Worm (Caenorhabditis elegans): ENCODE measurements around the gene C25H3.3.
A peak's percentile ranks its signal among the peaks of the same experiment; 100 is the strongest.

The C25H3.3 gene

DNA sequence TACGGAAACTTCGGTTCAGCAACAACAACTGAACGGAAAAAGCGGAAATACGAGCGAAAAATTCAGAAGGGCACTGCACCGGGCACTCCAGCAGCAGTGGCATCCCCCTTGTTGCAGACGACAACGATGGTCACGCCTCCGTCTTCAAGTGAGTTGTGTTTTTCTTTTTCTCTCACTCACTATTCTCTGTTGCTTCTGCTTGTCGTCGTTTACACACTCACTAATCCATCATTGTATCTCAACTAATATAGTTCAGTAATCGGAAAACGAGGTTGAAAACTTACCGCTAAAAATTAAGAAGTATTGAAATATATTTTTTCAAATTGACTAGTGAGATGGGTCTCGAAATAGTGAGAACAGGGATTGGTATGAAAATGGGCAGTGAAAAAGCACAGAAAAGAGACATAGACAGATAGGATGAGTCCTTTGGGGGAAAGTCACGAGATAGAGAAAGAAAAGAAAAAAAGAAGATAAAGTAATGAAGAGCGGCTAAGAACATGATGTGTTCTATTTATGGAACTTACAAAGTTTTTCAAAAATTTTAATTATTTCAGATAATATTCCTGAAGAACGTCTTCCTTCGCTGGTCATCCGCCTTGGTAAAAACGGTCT lies 30.7 kb upstream of the C25H3.3 start:
- no peak for TF ChIP-seq bed-3 (GFP tag; optimal IDR thresholded peaks at IDR 0.05)
- no peak for TF ChIP-seq nhr-28 (tag; optimal IDR thresholded peaks at IDR 0.05)
- TF ChIP-seq lin-32 (GFP tag; optimal IDR thresholded peaks at IDR 0.05), result no peak
- TF ChIP-seq pha-4 (tag; optimal IDR thresholded peaks at IDR 0.05), result no peak
- no peak for TF ChIP-seq sptf-1 (tag; optimal IDR thresholded peaks at IDR 0.05)
- no peak for TF ChIP-seq nhr-2 (tag; optimal IDR thresholded peaks at IDR 0.05)
- TF ChIP-seq elt-3 (tag; optimal IDR thresholded peaks at IDR 0.05), result no peak
- TF ChIP-seq mab-5 (tag; optimal IDR thresholded peaks at IDR 0.05), result no peak
- no peak for TF ChIP-seq unc-39 (tag; optimal IDR thresholded peaks at IDR 0.05)
- TF ChIP-seq zip-8 (tag; optimal IDR thresholded peaks at IDR 0.05), result no peak
- no peak for TF ChIP-seq ceh-39 (tag; optimal IDR thresholded peaks at IDR 0.05)
- TF ChIP-seq drap-1 (GFP tag; optimal IDR thresholded peaks at IDR 0.05), result no peak
- TF ChIP-seq mep-1 (tag; optimal IDR thresholded peaks at IDR 0.05), result no peak
- TF ChIP-seq sem-2 (GFP tag; optimal IDR thresholded peaks at IDR 0.05), result no peak
- TF ChIP-seq mls-2 (tag; optimal IDR thresholded peaks at IDR 0.05), result no peak
- no peak for TF ChIP-seq M03D4.4 (tag; optimal IDR thresholded peaks at IDR 0.05)
- no peak for TF ChIP-seq elt-1 (tag; optimal IDR thresholded peaks at IDR 0.05; ENCODE audit: borderline replicate concordance, insufficient read depth)
- no peak for TF ChIP-seq ceh-83 (GFP tag; optimal IDR thresholded peaks at IDR 0.05)

DNA sequence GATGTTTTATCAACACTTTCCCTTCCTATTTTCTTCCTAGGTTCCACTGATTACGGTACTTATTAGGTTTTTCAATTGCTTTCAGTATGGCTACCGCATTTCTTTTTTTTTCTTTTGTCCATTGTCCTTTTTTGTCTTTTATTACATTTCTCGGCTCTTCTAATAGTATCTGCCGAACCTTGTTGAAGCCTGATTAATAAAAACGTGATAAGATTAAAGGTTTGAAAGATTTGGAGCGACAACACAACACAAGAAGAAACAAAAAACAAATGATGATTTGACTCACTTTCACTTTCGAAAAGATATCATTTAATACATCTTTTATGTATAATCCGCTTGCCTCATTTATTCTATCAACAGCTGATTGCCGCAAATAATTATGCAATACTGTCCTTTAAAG lies 29.0 kb upstream of the C25H3.3 start, which contains the start of gene C25H3.15:
C25H3.15 (plus strand) TSS at position 301 of the 400 bp plus-strand sequence.
- no peak for TF ChIP-seq nhr-28 (tag; optimal IDR thresholded peaks at IDR 0.05)
- TF ChIP-seq elt-3 (tag; optimal IDR thresholded peaks at IDR 0.05), result no peak
- no peak for TF ChIP-seq sptf-1 (tag; optimal IDR thresholded peaks at IDR 0.05)
- TF ChIP-seq lin-32 (GFP tag; optimal IDR thresholded peaks at IDR 0.05), result no peak
- TF ChIP-seq unc-120 (tag; optimal IDR thresholded peaks at IDR 0.05; ENCODE audit: poor library complexity, severe bottlenecking), result no peak
- no peak for TF ChIP-seq lin-13 (tag; optimal IDR thresholded peaks at IDR 0.05)
- TF ChIP-seq nhr-76 (tag; optimal IDR thresholded peaks at IDR 0.05), result no peak

DNA sequence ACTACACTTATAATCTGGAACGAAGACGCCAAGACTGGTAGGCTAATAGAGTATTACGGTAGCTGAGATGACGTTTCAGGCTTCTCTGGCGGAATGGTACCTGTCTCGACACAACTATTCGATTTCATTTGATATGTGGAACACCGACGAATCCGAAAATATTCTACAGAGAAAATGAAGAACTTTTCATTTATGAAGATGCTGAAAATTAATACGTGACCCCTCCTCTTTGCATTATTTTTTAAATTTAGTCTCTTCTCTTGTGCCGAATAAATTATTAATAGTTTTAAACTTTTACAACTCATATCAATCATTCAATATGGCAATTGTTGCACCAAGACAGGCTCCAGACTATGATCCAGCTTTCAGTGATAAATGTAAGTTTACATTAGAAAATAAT lies 28.0 kb upstream of the C25H3.3 start, which contains the start of gene C25H3.16:
C25H3.16 (plus strand) TSS at position 301 of the 400 bp plus-strand sequence.
- TF ChIP-seq blmp-1 (tag; optimal IDR thresholded peaks at IDR 0.05) (no peak), pha-4 (tag; optimal IDR thresholded peaks at IDR 0.05) (no peak), mab-5 (tag; optimal IDR thresholded peaks at IDR 0.05) (no peak), elt-3 (tag; optimal IDR thresholded peaks at IDR 0.05) (no peak), unc-120 (tag; optimal IDR thresholded peaks at IDR 0.05; ENCODE audit: poor library complexity, severe bottlenecking) (no peak), hlh-1 (tag; optimal IDR thresholded peaks at IDR 0.05) (no peak)

DNA sequence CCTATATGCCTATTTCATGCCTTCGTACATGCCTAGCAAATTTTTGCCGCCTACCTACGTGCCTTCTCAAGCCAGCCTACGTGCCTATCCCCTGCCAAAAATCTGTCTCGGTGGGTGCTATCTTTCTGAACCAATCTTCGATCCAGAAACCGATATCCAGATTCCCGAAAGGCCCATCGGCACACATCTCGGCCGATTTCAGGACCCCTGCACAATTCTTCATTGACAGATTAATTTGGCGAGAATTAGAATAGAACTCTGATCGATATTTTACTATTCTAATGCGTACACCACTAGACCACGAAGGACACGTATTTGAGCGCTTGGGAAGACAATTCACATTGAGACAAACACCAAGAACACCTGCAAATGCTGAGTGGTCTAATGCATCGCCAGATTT lies 26.5 kb upstream of the C25H3.3 start:
- TF ChIP-seq sem-2 (GFP tag; optimal IDR thresholded peaks at IDR 0.05), result peak; percentile 50
- peak; percentile 55 for TF ChIP-seq drap-1 (GFP tag; optimal IDR thresholded peaks at IDR 0.05)
- peak; percentile 52 for TF ChIP-seq elt-1 (tag; optimal IDR thresholded peaks at IDR 0.05; ENCODE audit: borderline replicate concordance, insufficient read depth)
- TF ChIP-seq ceh-39 (tag; optimal IDR thresholded peaks at IDR 0.05), result peak; percentile 70
- no peak for TF ChIP-seq nhr-2 (tag; optimal IDR thresholded peaks at IDR 0.05)

DNA sequence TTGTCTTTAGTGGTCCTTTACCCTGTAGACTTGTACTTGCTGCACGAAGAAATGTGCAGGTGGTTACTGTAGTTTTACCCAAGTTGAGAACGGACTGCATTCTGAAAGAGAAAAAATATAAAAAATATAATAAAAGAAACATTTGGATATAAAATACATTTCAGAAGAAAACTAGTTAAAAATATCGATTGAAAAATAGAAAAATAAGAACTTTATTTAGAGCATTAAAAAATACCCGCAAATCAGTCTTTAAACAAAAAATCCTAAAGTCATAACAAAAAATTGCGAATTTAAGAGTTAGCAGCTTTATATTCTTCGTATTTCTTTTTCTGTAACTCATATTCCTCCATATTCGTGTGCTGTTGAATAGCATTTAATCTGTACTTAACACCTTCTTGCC lies 25.2 kb upstream of the C25H3.3 start, which contains the start of gene C25H3.7:
C25H3.7 (minus strand) TSS at position 101 of the 400 bp plus-strand sequence.
- TF ChIP-seq lin-13 (tag; optimal IDR thresholded peaks at IDR 0.05), result no peak
- no peak for TF ChIP-seq ztf-11 (tag; optimal IDR thresholded peaks at IDR 0.05)
- no peak for TF ChIP-seq nhr-2 (tag; optimal IDR thresholded peaks at IDR 0.05)
- TF ChIP-seq blmp-1 (tag; optimal IDR thresholded peaks at IDR 0.05), result no peak
- TF ChIP-seq snpc-4 (tag; optimal IDR thresholded peaks at IDR 0.05), result no peak
- TF ChIP-seq bed-3 (GFP tag; optimal IDR thresholded peaks at IDR 0.05), result no peak
- no peak for TF ChIP-seq nhr-237 (tag; optimal IDR thresholded peaks at IDR 0.05)

DNA sequence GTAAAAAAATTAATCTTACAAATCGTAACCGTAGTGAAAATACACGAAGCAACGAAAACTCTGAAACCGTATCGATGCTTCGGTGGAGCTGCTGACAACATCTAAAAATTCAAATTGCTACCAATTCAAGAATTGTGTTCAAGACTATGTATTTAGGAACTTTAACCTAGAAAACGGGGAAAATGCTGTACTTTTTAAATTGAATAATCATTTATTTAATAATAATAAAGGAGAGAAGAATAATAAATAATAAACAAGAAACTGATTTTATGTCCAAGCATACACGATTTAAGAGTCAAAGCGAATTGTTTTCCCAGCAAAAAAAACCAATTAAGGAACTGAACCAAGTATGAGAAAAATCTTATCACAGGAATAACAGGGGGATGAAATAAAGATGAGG lies 24.4 kb upstream of the C25H3.3 start, which contains the start of gene C25H3.17:
C25H3.17 (minus strand) TSS at position 101 of the 400 bp plus-strand sequence.
- TF ChIP-seq snpc-4 (tag; optimal IDR thresholded peaks at IDR 0.05), result no peak

DNA sequence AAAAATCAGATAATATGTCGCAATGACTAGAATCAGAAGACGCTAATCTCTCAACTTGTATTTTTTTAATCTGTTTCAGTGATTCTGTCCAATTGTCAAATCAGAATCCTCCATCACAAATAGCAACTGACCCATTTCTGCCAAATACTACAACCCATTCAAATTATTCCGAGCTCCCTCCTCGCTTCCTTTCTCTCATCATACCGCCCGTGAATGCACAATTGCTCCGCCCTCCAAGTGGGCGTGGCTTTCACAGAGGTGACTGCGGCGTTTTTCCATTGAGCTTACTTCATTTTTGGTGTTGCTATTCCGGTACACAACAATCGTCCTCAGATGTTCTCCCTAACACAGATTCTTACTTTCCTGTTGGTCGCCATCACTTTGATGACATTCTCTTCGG lies 13.3 kb upstream of the C25H3.3 start, which contains the start of gene flp-27:
flp-27 (plus strand) TSS at position 301 of the 400 bp plus-strand sequence.
- TF ChIP-seq pha-4 (tag; optimal IDR thresholded peaks at IDR 0.05) (no peak), sptf-1 (tag; optimal IDR thresholded peaks at IDR 0.05) (no peak), M03D4.4 (tag; optimal IDR thresholded peaks at IDR 0.05) (no peak), ces-1 (GFP tag; optimal IDR thresholded peaks at IDR 0.05) (no peak), ceh-43 (GFP tag; optimal IDR thresholded peaks at IDR 0.05) (no peak), hlh-1 (tag; optimal IDR thresholded peaks at IDR 0.05) (no peak)
